Worm (Caenorhabditis elegans): ENCODE measurements around the gene K07G6.1.
"Not testable (repeated sequence)": the region's sequence is repeated elsewhere in the genome, so short reads cannot be mapped to it uniquely, and the experiment has no call there.

DNA sequence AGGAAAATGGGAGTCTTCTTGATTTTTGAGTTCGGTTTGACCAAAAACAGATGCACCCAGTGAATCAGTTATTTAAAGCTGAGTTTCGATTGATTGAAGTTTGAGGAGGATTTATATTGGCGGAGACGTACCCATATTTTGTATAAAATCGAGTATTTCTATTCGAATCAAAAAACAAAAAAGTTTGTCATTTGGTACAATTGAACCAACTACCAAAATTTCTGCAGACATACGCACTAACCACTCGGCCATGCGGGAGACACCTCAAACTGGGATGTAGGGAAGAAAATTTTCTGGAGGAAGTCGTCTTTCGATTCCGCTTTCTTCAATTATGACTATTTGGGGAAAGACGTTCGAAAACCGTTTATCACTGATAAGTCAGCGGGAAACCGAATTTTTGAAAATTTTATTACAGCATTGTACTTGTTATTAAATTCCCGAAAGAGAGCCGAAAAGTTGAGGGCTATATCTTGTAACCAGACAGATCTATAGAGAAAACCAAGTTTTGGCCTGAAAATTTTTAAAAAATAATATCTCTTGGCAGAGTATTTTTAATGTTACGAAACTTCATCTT, 40.7 kb upstream of the K07G6.1 start:
- not testable (repeated sequence) for TF ChIP-seq snpc-4 (tag; optimal IDR thresholded peaks at IDR 0.05); pha-4 (GFP tag; IDR thresholded peaks at IDR 0.05); pha-4 (tag; optimal IDR thresholded peaks at IDR 0.05); mep-1 (tag; optimal IDR thresholded peaks at IDR 0.05); mdt-29 (GFP tag; IDR thresholded peaks at IDR 0.05)

All from whole organism, L4 larva.